Worm (Caenorhabditis elegans) whole organism, young adult: ENCODE data around the gene hda-4.
A peak's percentile ranks its signal among the peaks of the same experiment; 100 is the strongest.

Experiments
- B0019.2 ChIP-seq: fragments of 200-800 bp; sonication (Bioruptor generic); conservative IDR thresholded peaks from 2 replicates; pipeline ENCODE4 v1.3.6; 2022; ENCODE audit warnings: missing genetic modification reagents, missing genetic modification characterization, missing compliant biosample characterization
- B0035.1 ChIP-seq: sonication (generic microtip); optimal IDR thresholded peaks from 2 replicates; lab custom pipeline; 2016; ENCODE audit warnings: missing genetic modification characterization, mild to moderate bottlenecking, missing compliant biosample characterization, missing genotype, missing genetic modification reagents
- C06A6.2 ChIP-seq: fragments of 200-800 bp; sonication (Bioruptor generic); conservative IDR thresholded peaks from 2 replicates; pipeline ENCODE4 v1.3.6; 2022; ENCODE audit warnings: missing genetic modification characterization, missing compliant biosample characterization
- D2030.7 ChIP-seq: fragments of 200-800 bp; sonication (Bioruptor generic); IDR thresholded peaks from 2 replicates; pipeline ENCODE4 v1.3.6; 2022; ENCODE audit warnings: missing genetic modification reagents, missing genetic modification characterization, missing compliant biosample characterization
- F23B12.7 ChIP-seq: sonication (generic microtip); optimal IDR thresholded peaks from 2 replicates; lab custom pipeline; 2017; ENCODE audit warnings: missing genetic modification characterization, mild to moderate bottlenecking, missing compliant biosample characterization, antibody characterized with exemption, moderate library complexity; ENCODE audit not compliant: insufficient read depth
- F33H1.4 ChIP-seq: fragments of 200-800 bp; sonication (Bioruptor generic); IDR thresholded peaks from 2 replicates; pipeline ENCODE4 v1.3.6; 2022; ENCODE audit warnings: missing genetic modification reagents, missing genetic modification characterization, missing compliant biosample characterization
- F39B2.1 ChIP-seq: fragments of 200-800 bp; sonication (Bioruptor generic); IDR thresholded peaks from 2 replicates; pipeline ENCODE4 v1.3.6; 2022; ENCODE audit warnings: missing genetic modification reagents, missing genetic modification characterization, missing compliant biosample characterization
- F55B11.4 ChIP-seq: sonication (generic microtip); optimal IDR thresholded peaks from 2 replicates; lab custom pipeline; 2016; ENCODE audit warnings: missing compliant biosample characterization, missing genetic modification characterization, borderline replicate concordance; ENCODE audit not compliant: insufficient read depth
- F57A8.1 ChIP-seq: fragments of 200-800 bp; sonication (Bioruptor generic); optimal IDR thresholded peaks from 2 replicates; lab custom pipeline; 2018; ENCODE audit warnings: mild to moderate bottlenecking, missing genetic modification characterization, moderate library complexity, missing compliant biosample characterization
- F57C9.4 ChIP-seq: sonication (generic microtip); optimal IDR thresholded peaks from 2 replicates; lab custom pipeline; 2017; ENCODE audit warnings: mild to moderate bottlenecking, missing genetic modification characterization, missing compliant biosample characterization
- akir-1 ChIP-seq: fragments of 200-800 bp; sonication (Bioruptor generic); optimal IDR thresholded peaks from 2 replicates; lab custom pipeline; 2018; ENCODE audit warnings: mild to moderate bottlenecking, missing genetic modification characterization, moderate library complexity, missing compliant biosample characterization
- attf-3 ChIP-seq: fragments of 200-800 bp; sonication (Bioruptor generic); conservative IDR thresholded peaks from 2 replicates; pipeline ENCODE4 v1.3.6; 2022; ENCODE audit warnings: missing genetic modification reagents, missing genetic modification characterization, missing compliant biosample characterization
- attf-5 ChIP-seq: fragments of 200-800 bp; sonication (Bioruptor generic); optimal IDR thresholded peaks from 2 replicates; lab custom pipeline; 2018; ENCODE audit warnings: mild to moderate bottlenecking, missing genetic modification characterization, missing compliant biosample characterization
- bed-2 ChIP-seq: fragments of 200-800 bp; sonication (Bioruptor generic); IDR thresholded peaks from 2 replicates; pipeline ENCODE4 v1.3.6; 2022; ENCODE audit warnings: missing genetic modification reagents, missing genetic modification characterization, missing compliant biosample characterization
- ccch-3 ChIP-seq: fragments of 200-800 bp; sonication (Bioruptor generic); optimal IDR thresholded peaks from 2 replicates; lab custom pipeline; 2018; ENCODE audit warnings: mild to moderate bottlenecking, missing genetic modification characterization, missing compliant biosample characterization
- ceh-100 ChIP-seq: fragments of 200-800 bp; sonication (Bioruptor generic); IDR thresholded peaks from 2 replicates; pipeline ENCODE4 v1.3.6; 2022; ENCODE audit warnings: missing genetic modification reagents, missing genetic modification characterization, missing compliant biosample characterization
- ceh-27 ChIP-seq: fragments of 200-800 bp; sonication (Bioruptor generic); optimal IDR thresholded peaks from 2 replicates; lab custom pipeline; 2018; ENCODE audit warnings: mild to moderate bottlenecking, missing genetic modification characterization, moderate library complexity, missing compliant biosample characterization
- ceh-40 ChIP-seq: fragments of 200-800 bp; sonication (Bioruptor generic); IDR thresholded peaks from 2 replicates; pipeline ENCODE4 v1.3.6; 2022; ENCODE audit warnings: missing genetic modification characterization, missing compliant biosample characterization
- ceh-79 ChIP-seq: sonication (generic microtip); optimal IDR thresholded peaks from 2 replicates; lab custom pipeline; 2017; ENCODE audit warnings: mild to moderate bottlenecking, missing genetic modification characterization, missing compliant biosample characterization
- dpl-1 ChIP-seq: fragments of 150-350 bp; optimal IDR thresholded peaks from 2 replicates; lab custom pipeline; 2014; ENCODE audit warnings: missing biosample characterization, missing genetic modification reagents, missing genetic modification characterization
- ets-4 ChIP-seq: fragments of 200-800 bp; sonication (Bioruptor generic); optimal IDR thresholded peaks from 2 replicates; lab custom pipeline; 2018; ENCODE audit warnings: mild to moderate bottlenecking, missing genetic modification characterization, missing compliant biosample characterization
- gei-17 ChIP-seq: fragments of 200-800 bp; sonication (Bioruptor generic); optimal IDR thresholded peaks from 2 replicates; lab custom pipeline; 2018; ENCODE audit warnings: mild to moderate bottlenecking, missing genetic modification characterization, missing compliant biosample characterization
- him-1 ChIP-seq: sonication (generic microtip); optimal IDR thresholded peaks from 2 replicates; lab custom pipeline; 2016; ENCODE audit warnings: missing genotype, missing genetic modification reagents, missing genetic modification characterization, missing compliant biosample characterization
- hlh-12 ChIP-seq: sonication (generic microtip); optimal IDR thresholded peaks from 2 replicates; lab custom pipeline; 2016; ENCODE audit warnings: missing genetic modification characterization, missing compliant biosample characterization
- hmg-20 ChIP-seq: fragments of 200-800 bp; sonication (Bioruptor generic); IDR thresholded peaks from 2 replicates; pipeline ENCODE4 v1.3.6; 2022; ENCODE audit warnings: missing genetic modification reagents, missing genetic modification characterization, missing compliant biosample characterization
- hrde-1 ChIP-seq: sonication (generic microtip); optimal IDR thresholded peaks from 2 replicates; lab custom pipeline; 2016; ENCODE audit warnings: missing genetic modification characterization, mild to moderate bottlenecking, missing compliant biosample characterization, moderate library complexity, missing genotype, missing genetic modification reagents, borderline replicate concordance
- lin-26 ChIP-seq: fragments of 200-800 bp; sonication (Bioruptor generic); IDR thresholded peaks from 2 replicates; pipeline ENCODE4 v1.3.6; 2022; ENCODE audit warnings: missing genetic modification reagents, missing genetic modification characterization, missing compliant biosample characterization
- lir-1 ChIP-seq: fragments of 200-800 bp; sonication (Bioruptor generic); conservative IDR thresholded peaks from 2 replicates; pipeline ENCODE4 v1.3.6; 2022; ENCODE audit warnings: missing genetic modification reagents, missing genetic modification characterization, missing compliant biosample characterization
- lsl-1 ChIP-seq: fragments of 200-800 bp; sonication (Bioruptor generic); optimal IDR thresholded peaks from 2 replicates; lab custom pipeline; 2018; ENCODE audit warnings: mild to moderate bottlenecking, missing genetic modification characterization, moderate library complexity, missing compliant biosample characterization
- lsy-27 ChIP-seq: sonication (generic microtip); optimal IDR thresholded peaks from 2 replicates; lab custom pipeline; 2017; ENCODE audit warnings: missing genetic modification characterization, mild to moderate bottlenecking, missing compliant biosample characterization, antibody characterized with exemption, missing genotype, borderline replicate concordance; ENCODE audit not compliant: insufficient read depth
- madf-10 ChIP-seq: sonication (generic microtip); optimal IDR thresholded peaks from 2 replicates; lab custom pipeline; 2016; ENCODE audit warnings: mild to moderate bottlenecking, missing genetic modification characterization, missing compliant biosample characterization
- nhr-80 ChIP-seq: sonication (generic microtip); optimal IDR thresholded peaks from 2 replicates; lab custom pipeline; 2016; ENCODE audit warnings: missing genetic modification characterization, missing compliant biosample characterization
- rec-8 ChIP-seq, 2 experiments: sonication (generic microtip); optimal IDR thresholded peaks; 2 replicates each; lab custom pipeline; 2016; ENCODE audit warnings: mild to moderate bottlenecking in 2 of 2, missing genetic modification characterization in 2 of 2, missing genetic modification reagents in 2 of 2, missing genotype in 2 of 2, missing biosample characterization in 1 of 2, missing compliant biosample characterization in 1 of 2, moderate library complexity in 1 of 2
- snpc-1.3 ChIP-seq: sonication (generic microtip); optimal IDR thresholded peaks from 2 replicates; lab custom pipeline; 2017; ENCODE audit warnings: missing genetic modification characterization, mild to moderate bottlenecking, missing compliant biosample characterization, antibody characterized with exemption, moderate library complexity, missing genotype, missing genetic modification reagents; ENCODE audit not compliant: insufficient read depth
- snpc-4 ChIP-seq, 5 experiments: fragments of 150-350 bp in 1 of 5; sonication (generic microtip) in 4 of 5; optimal IDR thresholded peaks; 2 replicates each; lab custom pipeline; 2014 to 2018; ENCODE audit warnings: missing genetic modification characterization in 5 of 5, missing biosample characterization in 3 of 5, antibody characterized with exemption in 2 of 5, mild to moderate bottlenecking in 2 of 5, missing compliant biosample characterization in 2 of 5, missing genotype in 2 of 5, moderate library complexity in 2 of 5, missing genetic modification reagents in 1 of 5
- tlf-1 ChIP-seq: fragments of 200-800 bp; sonication (Bioruptor generic); optimal IDR thresholded peaks from 2 replicates; lab custom pipeline; 2018; ENCODE audit warnings: mild to moderate bottlenecking, missing genetic modification characterization, missing compliant biosample characterization
- zfh-2 ChIP-seq: fragments of 200-800 bp; sonication (Bioruptor generic); conservative IDR thresholded peaks from 2 replicates; pipeline ENCODE4 v1.3.6; 2022; ENCODE audit warnings: missing genetic modification reagents, missing genetic modification characterization, missing compliant biosample characterization
- zim-3 ChIP-seq: sonication (generic microtip); optimal IDR thresholded peaks from 2 replicates; lab custom pipeline; 2017; ENCODE audit warnings: mild to moderate bottlenecking, missing genetic modification characterization, moderate library complexity, missing compliant biosample characterization
- ztf-26 ChIP-seq: sonication (generic microtip); optimal IDR thresholded peaks from 2 replicates; lab custom pipeline; 2017; ENCODE audit warnings: missing genetic modification characterization, missing compliant biosample characterization

hda-4 gene

DNA sequence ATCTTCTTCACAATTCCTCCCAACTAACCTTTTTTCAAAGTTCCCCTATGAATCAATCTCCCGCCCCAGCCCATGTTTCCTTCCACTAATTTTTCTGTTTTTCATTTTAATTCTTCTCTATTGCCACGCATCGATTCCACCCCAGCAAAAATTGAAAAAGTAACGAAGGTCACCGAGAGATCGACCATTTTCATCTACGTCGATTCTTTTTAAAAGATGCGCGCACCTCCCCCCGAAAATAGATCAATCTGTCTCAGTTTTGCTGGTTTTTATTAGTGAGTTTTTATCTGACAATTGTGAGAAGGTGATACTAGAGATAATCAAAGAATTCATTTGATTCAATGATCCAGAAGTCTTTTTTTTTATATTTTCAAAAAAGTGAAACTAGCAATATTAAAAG is 54.7 kb downstream of the hda-4 start:
- TF ChIP-seq F55B11.4 (tag; lab: Kevin White, UChicago) (no peak), C06A6.2 (GFP tag; lab: Robert Waterston, UW) (no peak), hmg-20 (GFP tag; lab: Robert Waterston, UW) (no peak), snpc-4 (GFP tag; optimal IDR thresholded peaks at IDR 0.05; lab: Kevin White, UChicago) (no peak), snpc-4 (tag; optimal IDR thresholded peaks at IDR 0.05; lab: Kevin White, UChicago) (no peak)

DNA sequence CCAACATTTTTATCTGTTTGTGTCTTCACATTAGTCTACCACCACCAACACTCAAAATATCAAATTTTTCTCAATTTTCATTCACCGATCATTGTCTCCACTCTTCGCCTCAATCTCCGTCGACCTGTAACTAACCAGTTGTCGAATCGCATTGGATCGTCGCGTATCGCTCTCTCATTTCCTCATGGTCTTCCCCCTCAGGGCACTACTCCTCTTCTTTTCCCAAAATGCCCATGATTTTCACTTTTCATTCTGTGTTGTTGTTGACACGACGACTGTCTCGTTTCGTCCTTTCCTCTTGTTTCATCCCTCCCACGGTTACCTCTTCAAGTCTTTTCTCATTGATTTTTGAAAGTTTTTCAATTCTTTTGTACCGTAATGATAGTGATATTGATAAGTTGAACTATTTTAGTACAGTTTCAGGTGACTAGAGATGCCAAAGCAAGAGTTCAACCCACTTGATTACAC is 56.7 kb downstream of the hda-4 start, which contains the start of gene T01C8.2:
Gene T01C8.2, plus strand, starts transcription at position 418 of the 468 bp plus-strand sequence.
- peak; percentile 0 for TF ChIP-seq ztf-26
- TF ChIP-seq F39B2.1 (GFP tag; lab: Robert Waterston, UW), result no peak
- peak; percentile 6 for TF ChIP-seq ceh-27 (GFP tag; lab: Kevin White, UChicago)
- no peak for TF ChIP-seq ceh-40 (GFP tag; lab: Robert Waterston, UW)

DNA sequence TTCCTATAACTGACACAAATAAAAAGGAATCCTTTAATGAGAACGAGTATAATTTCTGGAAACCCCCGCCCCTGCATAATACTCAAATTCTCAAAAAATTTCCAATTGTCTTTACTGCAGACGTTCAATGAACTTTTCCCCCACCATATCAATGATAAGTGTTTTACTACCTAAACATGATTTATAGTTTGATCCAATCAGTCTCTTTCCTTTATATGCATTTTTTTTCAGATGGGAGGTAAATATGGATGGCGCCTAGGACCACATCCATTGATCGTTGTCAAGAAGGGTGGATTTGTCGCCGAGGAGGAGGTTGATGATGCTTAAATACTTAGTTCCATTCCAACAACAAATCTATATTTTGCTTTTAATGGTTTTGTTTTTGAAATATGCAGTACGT is 57.8 kb downstream of the hda-4 start:
- TF ChIP-seq ceh-100 (GFP tag; lab: Robert Waterston, UW) (no peak), F33H1.4 (GFP tag; lab: Robert Waterston, UW) (no peak), hlh-12 (tag; lab: Kevin White, UChicago) (no peak), F23B12.7 (tag; lab: Kevin White, UChicago) (no peak), B0035.1 (tag; lab: Kevin White, UChicago) (no peak), F55B11.4 (tag; lab: Kevin White, UChicago) (no peak), lin-26 (GFP tag; lab: Robert Waterston, UW) (no peak), madf-10 (tag; lab: Kevin White, UChicago) (no peak), B0019.2 (GFP tag; lab: Robert Waterston, UW) (no peak), zim-3 (tag; lab: Kevin White, UChicago) (no peak), dpl-1 (no peak), F57C9.4 (no peak), akir-1 (GFP tag; lab: Kevin White, UChicago) (no peak)

ce11 chrX:16792700-16793176 is 63.4 kb downstream of the hda-4 start, which contains the start of gene got-1.2:
got-1.2 (minus strand) TSS chrX:16793126.
- TF ChIP-seq zfh-2 (peak; percentile 64), lsl-1 (no peak)

DNA sequence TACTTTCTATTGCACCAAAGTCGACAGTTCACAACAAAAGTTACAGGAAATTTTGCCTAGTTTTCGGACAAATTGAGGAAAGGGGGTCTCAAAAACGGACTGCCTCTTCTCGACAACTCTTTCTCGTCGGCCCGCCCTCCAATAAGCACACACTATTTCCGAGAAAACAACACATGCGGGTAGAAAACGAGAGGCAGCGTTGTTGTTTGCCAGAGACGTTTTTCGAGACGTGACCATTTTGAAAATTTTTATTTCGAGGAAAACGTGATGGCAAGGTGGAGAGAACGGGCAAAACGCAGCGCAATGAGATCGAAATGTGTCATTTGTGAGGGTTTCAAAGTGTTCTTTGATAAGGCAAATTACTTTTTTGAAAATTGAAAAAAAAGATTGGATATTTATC is 64.1 kb downstream of the hda-4 start:
- TF ChIP-seq gei-17 (GFP tag; lab: Kevin White, UChicago) (no peak), attf-5 (peak; percentile 11), ets-4 (GFP tag; lab: Kevin White, UChicago) (no peak), lsy-27 (tag; lab: Kevin White, UChicago) (no peak), D2030.7 (GFP tag; lab: Robert Waterston, UW) (no peak), ceh-100 (GFP tag; lab: Robert Waterston, UW) (no peak), ccch-3 (GFP tag; lab: Kevin White, UChicago) (no peak), tlf-1 (GFP tag; lab: Kevin White, UChicago) (no peak), bed-2 (GFP tag; lab: Robert Waterston, UW) (no peak), ceh-79 (tag; lab: Kevin White, UChicago) (no peak), rec-8 (tag; optimal IDR thresholded peaks at IDR 0.05; lab: Kevin White, UChicago) (no peak), him-1 (tag; lab: Kevin White, UChicago) (no peak), lir-1 (GFP tag; lab: Robert Waterston, UW) (0 out of 2 replicates have a peak, but pooled peaks have one; percentile 40), snpc-1.3 (tag; lab: Kevin White, UChicago) (no peak), hrde-1 (tag; lab: Kevin White, UChicago) (no peak), F57C9.4 (no peak), akir-1 (GFP tag; lab: Kevin White, UChicago) (no peak), ceh-40 (GFP tag; lab: Robert Waterston, UW) (no peak), attf-3 (GFP tag; lab: Robert Waterston, UW) (no peak), nhr-80 (tag; lab: Kevin White, UChicago) (no peak), F57A8.1 (GFP tag; lab: Kevin White, UChicago) (no peak)
